Worm (Caenorhabditis elegans): ENCODE data around the gene pnp-1.

Gene pnp-1

DNA sequence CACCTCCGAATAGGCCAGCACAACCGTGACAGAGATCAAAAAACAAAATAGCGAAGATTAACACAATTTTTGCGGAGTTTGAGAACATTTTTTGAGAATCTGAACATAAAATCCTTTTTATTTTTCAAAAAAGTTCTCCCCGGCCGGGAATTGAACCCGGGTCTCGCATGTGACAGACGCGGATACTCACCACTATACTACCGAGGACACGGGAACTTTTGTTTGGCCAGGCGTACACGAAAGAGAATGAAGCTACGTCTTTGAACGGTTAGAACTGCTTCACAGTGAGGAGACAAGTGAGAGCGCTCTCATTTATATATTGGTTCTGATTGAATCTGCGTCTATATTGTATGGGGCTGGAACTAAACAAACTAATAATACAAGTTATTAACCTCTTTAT lies 24.4 kb upstream of the pnp-1 start, which contains the start of gene grl-26 (continued):
- TF ChIP-seq F49E8.2 (tag; optimal IDR thresholded peaks at IDR 0.05; ENCODE audit: borderline replicate concordance) = peak; percentile 55
- peak; percentile 82 for TF ChIP-seq lin-38 (GFP tag; IDR thresholded peaks at IDR 0.05)
- TF ChIP-seq ceh-20 (GFP tag; IDR thresholded peaks at IDR 0.05) = peak; percentile 55
- TF ChIP-seq ceh-82 (tag; optimal IDR thresholded peaks at IDR 0.05) = no peak
- no peak for TF ChIP-seq T20F7.1 (GFP tag; optimal IDR thresholded peaks at IDR 0.05)
- TF ChIP-seq lin-1 (GFP tag; IDR thresholded peaks at IDR 0.05) = peak; percentile 82
- peak; percentile 86; the same call in 1 of the 2 replicates for TF ChIP-seq F26F4.8 (GFP tag; conservative IDR thresholded peaks at IDR 0.05)
- peak; percentile 65; the same call in 1 of the 2 replicates for TF ChIP-seq F44E2.7 (GFP tag; IDR thresholded peaks at IDR 0.05)
- no peak for TF ChIP-seq daf-8 (GFP tag; IDR thresholded peaks at IDR 0.05)
- TF ChIP-seq nhr-77 (tag; optimal IDR thresholded peaks at IDR 0.05) = peak; percentile 55
- TF ChIP-seq madf-9 (GFP tag; conservative IDR thresholded peaks at IDR 0.05) = peak; percentile 74
- TF ChIP-seq fkh-10 (GFP tag; optimal IDR thresholded peaks at IDR 0.05) = no peak
- TF ChIP-seq Y105C5A.15 (GFP tag; IDR thresholded peaks at IDR 0.05) = 0 out of 2 replicates have a peak, but pooled peaks have one; percentile 51
- no peak for TF ChIP-seq lin-39 (tag; optimal IDR thresholded peaks at IDR 0.05)
- TF ChIP-seq duxl-1 (tag; optimal IDR thresholded peaks at IDR 0.05; ENCODE audit: poor library complexity) = peak; percentile 77
- no peak for TF ChIP-seq cey-2 (tag; optimal IDR thresholded peaks at IDR 0.05; ENCODE audit: borderline replicate concordance, insufficient read depth)
- TF ChIP-seq dve-1 (tag; optimal IDR thresholded peaks at IDR 0.05; ENCODE audit: insufficient read depth) = peak; percentile 59
- no peak for TF ChIP-seq fos-1 (tag; optimal IDR thresholded peaks at IDR 0.05)
- no peak for TF ChIP-seq ZK546.5 (tag; optimal IDR thresholded peaks at IDR 0.05)
- peak; percentile 88 for TF ChIP-seq hlh-30 (tag; optimal IDR thresholded peaks at IDR 0.05; ENCODE audit: insufficient read depth)
- peak; percentile 60; the same call in 1 of the 2 replicates for TF ChIP-seq nhr-42 (GFP tag; IDR thresholded peaks at IDR 0.05)
- TF ChIP-seq hif-1 (tag; optimal IDR thresholded peaks at IDR 0.05) = peak in 1 of 2 experiments; percentile 52
- TF ChIP-seq Y48G9A.11 (GFP tag; IDR thresholded peaks at IDR 0.05) = peak; percentile 82
- TF ChIP-seq arid-1 (GFP tag; conservative IDR thresholded peaks at IDR 0.05) = peak; percentile 93
- peak; percentile 61 for TF ChIP-seq rbr-2 (tag; optimal IDR thresholded peaks at IDR 0.05)
- TF ChIP-seq zfp-3 (GFP tag; conservative IDR thresholded peaks at IDR 0.05) = peak; percentile 62; the same call in 1 of the 2 replicates
- TF ChIP-seq nhr-28 (tag; optimal IDR thresholded peaks at IDR 0.05) = peak; percentile 38
- peak; percentile 81 for TF ChIP-seq T26A8.4 (GFP tag; IDR thresholded peaks at IDR 0.05)
- TF ChIP-seq nhr-102 (tag; optimal IDR thresholded peaks at IDR 0.05) = peak; percentile 59
- TF ChIP-seq mxl-2 (GFP tag; conservative IDR thresholded peaks at IDR 0.05) = no peak
- TF ChIP-seq tra-1 (GFP tag; IDR thresholded peaks at IDR 0.05) = peak; percentile 75
- TF ChIP-seq dmd-6 (GFP tag; IDR thresholded peaks at IDR 0.05) = peak; percentile 52
- peak; percentile 73 for TF ChIP-seq snpc-1.2 (GFP tag; IDR thresholded peaks at IDR 0.05)
- peak; percentile 69 for TF ChIP-seq unc-130 (GFP tag; optimal IDR thresholded peaks at IDR 0.05)
- peak; percentile 83 for TF ChIP-seq dmd-8 (GFP tag; IDR thresholded peaks at IDR 0.05)
- peak; percentile 92 for TF ChIP-seq aha-1 (tag)
- TF ChIP-seq gei-8 (GFP tag; optimal IDR thresholded peaks at IDR 0.05) = peak; percentile 66
- TF ChIP-seq nhr-10 (tag; optimal IDR thresholded peaks at IDR 0.05) = no peak
- peak; percentile 16 for TF ChIP-seq F37D6.2 (tag; optimal IDR thresholded peaks at IDR 0.05)
- peak; percentile 86; the same call in 1 of the 2 replicates for TF ChIP-seq Y75B8A.6 (GFP tag; IDR thresholded peaks at IDR 0.05)
- no peak for TF ChIP-seq ceh-28 (tag; optimal IDR thresholded peaks at IDR 0.05)
- TF ChIP-seq pha-4 (GFP tag; IDR thresholded peaks at IDR 0.05) = peak; percentile 83; the same call in 1 of the 2 replicates
- no peak for TF ChIP-seq pha-4 (tag; optimal IDR thresholded peaks at IDR 0.05)
- peak; percentile 66; the same call in 1 of the 2 replicates for TF ChIP-seq php-3 (GFP tag; IDR thresholded peaks at IDR 0.05)
- TF ChIP-seq sdz-12 (GFP tag; optimal IDR thresholded peaks at IDR 0.05) = peak; percentile 71
- no peak for TF ChIP-seq nhr-76 (tag; optimal IDR thresholded peaks at IDR 0.05)
- peak; percentile 89; the same call in 1 of the 2 replicates for TF ChIP-seq D1046.2 (GFP tag; IDR thresholded peaks at IDR 0.05)
- TF ChIP-seq ceh-44 (GFP tag; IDR thresholded peaks at IDR 0.05) = peak; percentile 91
- TF ChIP-seq spr-1 (tag; optimal IDR thresholded peaks at IDR 0.05) = peak; percentile 59
- peak; percentile 71 for TF ChIP-seq nhr-111 (GFP tag; optimal IDR thresholded peaks at IDR 0.05)
